Worm (Caenorhabditis elegans): ENCODE data around the gene T25D10.4.
A peak's percentile ranks its signal among the peaks of the same experiment; 100 is the strongest.

The T25D10.4 gene

ce11 chrII:6373361-6373760, 36.7 kb downstream of the T25D10.4 start:
- TF ChIP-seq npax-4 (tag; optimal IDR thresholded peaks at IDR 0.05) (no peak), unc-55 (GFP tag; optimal IDR thresholded peaks at IDR 0.05) (no peak)

- TF ChIP-seq ttx-3 (tag; optimal IDR thresholded peaks at IDR 0.05), result no peak
- TF ChIP-seq F13H6.1 (tag; optimal IDR thresholded peaks at IDR 0.05), result no peak
- TF ChIP-seq odd-2 (tag; optimal IDR thresholded peaks at IDR 0.05), result no peak
These were observed 39.1 kb downstream of the T25D10.4 start, which contains the start of gene lin-23 for ce11 chrII:6371003-6371402. TSS of gene lin-23 (plus strand) at chrII:6371303.

- TF ChIP-seq dve-1 (tag; optimal IDR thresholded peaks at IDR 0.05), result peak; percentile 63
- no peak for TF ChIP-seq ceh-45 (GFP tag; IDR thresholded peaks at IDR 0.05)
- TF ChIP-seq ets-4 (tag; optimal IDR thresholded peaks at IDR 0.05), result peak; percentile 52
- TF ChIP-seq sox-4 (tag; optimal IDR thresholded peaks at IDR 0.05), result no peak
- no peak for TF ChIP-seq K09A11.1 (tag; optimal IDR thresholded peaks at IDR 0.05; ENCODE audit: insufficient read depth)
- peak; percentile 79 for TF ChIP-seq pax-1 (tag; optimal IDR thresholded peaks at IDR 0.05)
- TF ChIP-seq ceh-31 (tag; optimal IDR thresholded peaks at IDR 0.05), result peak; percentile 78
- peak; percentile 96 for TF ChIP-seq unc-42 (tag; optimal IDR thresholded peaks at IDR 0.05)
- TF ChIP-seq eyg-1 (tag; optimal IDR thresholded peaks at IDR 0.05), result peak; percentile 0
- peak; percentile 40 for TF ChIP-seq ref-2 (tag; optimal IDR thresholded peaks at IDR 0.05)
- TF ChIP-seq hlh-6 (tag; optimal IDR thresholded peaks at IDR 0.05), result no peak
- TF ChIP-seq hlh-30 (tag; optimal IDR thresholded peaks at IDR 0.05; ENCODE audit: insufficient read depth), result peak; percentile 98
- peak; percentile 75 for TF ChIP-seq nfya-1 (tag; optimal IDR thresholded peaks at IDR 0.05)
- peak; percentile 71 for TF ChIP-seq tbx-2 (tag; optimal IDR thresholded peaks at IDR 0.05)
- peak; percentile 64 for TF ChIP-seq ceh-18 (tag; optimal IDR thresholded peaks at IDR 0.05)
- peak; percentile 86 for TF ChIP-seq unc-55 (GFP tag; optimal IDR thresholded peaks at IDR 0.05)
- no peak for TF ChIP-seq lim-6 (tag; optimal IDR thresholded peaks at IDR 0.05)
- peak; percentile 26 for TF ChIP-seq rnt-1 (tag; optimal IDR thresholded peaks at IDR 0.05)
- peak; percentile 48 for TF ChIP-seq ceh-48 (tag; optimal IDR thresholded peaks at IDR 0.05)
These were observed 40.0 kb downstream of the T25D10.4 start for ce11 chrII:6370110-6370509.

- no peak for TF ChIP-seq fkh-10 (GFP tag; optimal IDR thresholded peaks at IDR 0.05)
- no peak for TF ChIP-seq pag-3 (tag; optimal IDR thresholded peaks at IDR 0.05; ENCODE audit: borderline replicate concordance)
- no peak for TF ChIP-seq ahr-1 (tag; optimal IDR thresholded peaks at IDR 0.05)
- TF ChIP-seq ceh-14 (tag; optimal IDR thresholded peaks at IDR 0.05), result no peak
- no peak for TF ChIP-seq ttx-3 (tag; optimal IDR thresholded peaks at IDR 0.05)
These were observed 43.4 kb downstream of the T25D10.4 start, which contains the start of gene ctsa-4.1 for ce11 chrII:6366696-6367095. TSS of gene ctsa-4.1 (plus strand) at chrII:6366996.

ce11 chrII:6365237-6365815, 44.8 kb downstream of the T25D10.4 start, which contains the start of the genes ani-2 and clec-88:
TSS of gene ani-2 (minus strand) at chrII:6365367.
TSS of gene clec-88 (plus strand) at chrII:6365722.
- TF ChIP-seq gmeb-2 (tag; optimal IDR thresholded peaks at IDR 0.05) (no peak), elt-2 (tag; optimal IDR thresholded peaks at IDR 0.05) (no peak), dve-1 (tag; optimal IDR thresholded peaks at IDR 0.05) (no peak), rnt-1 (tag; optimal IDR thresholded peaks at IDR 0.05) (no peak), hlh-30 (tag; optimal IDR thresholded peaks at IDR 0.05; ENCODE audit: insufficient read depth) (no peak), zip-5 (tag; optimal IDR thresholded peaks at IDR 0.05) (no peak), che-1 (tag; optimal IDR thresholded peaks at IDR 0.05) (no peak), fkh-10 (GFP tag; optimal IDR thresholded peaks at IDR 0.05) (no peak), ceh-48 (tag; optimal IDR thresholded peaks at IDR 0.05) (no peak)

- TF ChIP-seq ceh-6 (GFP tag; optimal IDR thresholded peaks at IDR 0.05), result peak; percentile 29
- TF ChIP-seq ceh-31 (tag; optimal IDR thresholded peaks at IDR 0.05), result peak; percentile 30
- TF ChIP-seq tbx-2 (tag; optimal IDR thresholded peaks at IDR 0.05), result peak; percentile 49
- peak; percentile 29 for TF ChIP-seq ceh-14 (tag; optimal IDR thresholded peaks at IDR 0.05)
- TF ChIP-seq zip-5 (tag; optimal IDR thresholded peaks at IDR 0.05), result no peak
- TF ChIP-seq C08G9.2 (tag; optimal IDR thresholded peaks at IDR 0.05), result no peak
- TF ChIP-seq nfya-1 (tag; optimal IDR thresholded peaks at IDR 0.05), result peak; percentile 49
- peak; percentile 32 for TF ChIP-seq ceh-18 (tag; optimal IDR thresholded peaks at IDR 0.05)
These were observed 49.3 kb downstream of the T25D10.4 start, which contains the start of gene K10B2.4 for ce11 chrII:6360822-6361221. TSS of gene K10B2.4 (minus strand) at chrII:6360959.

Measured in whole organism, late embryonic.